Worm (Caenorhabditis elegans) whole organism, L4 larva: ENCODE measurements around the gene rheb-1.
A peak's percentile ranks its signal among the peaks of the same experiment; 100 is the strongest.

Source experiments
- F44E2.7 ChIP-seq: fragments of 200-800 bp; sonication (Bioruptor generic); IDR thresholded peaks from 2 replicates; pipeline ENCODE4 v2.1.2; 2022; ENCODE audit warnings: missing genetic modification characterization, missing compliant biosample characterization
- Y105C5A.15 ChIP-seq: fragments of 200-800 bp; sonication (Bioruptor generic); IDR thresholded peaks from 2 replicates; pipeline ENCODE4 v1.3.6; 2022; ENCODE audit warnings: missing genetic modification characterization, missing compliant biosample characterization
- Y75B8A.6 ChIP-seq: fragments of 200-800 bp; sonication (Bioruptor generic); IDR thresholded peaks from 2 replicates; pipeline ENCODE4 v1.3.6; 2022; ENCODE audit warnings: missing genetic modification reagents, missing genetic modification characterization, missing compliant biosample characterization
- ZK546.5 ChIP-seq, 2 experiments: sonication (generic microtip); optimal IDR thresholded peaks; 2 replicates each; lab custom pipeline; 2017; ENCODE audit warnings: missing biosample characterization in 2 of 2, missing genetic modification characterization in 2 of 2
- arid-1 ChIP-seq: fragments of 200-800 bp; sonication (Bioruptor generic); conservative IDR thresholded peaks from 2 replicates; pipeline ENCODE4 v1.3.6; 2022; ENCODE audit warnings: missing genetic modification reagents, missing genetic modification characterization, missing compliant biosample characterization
- ceh-20 ChIP-seq: fragments of 200-800 bp; sonication (Bioruptor generic); IDR thresholded peaks from 2 replicates; pipeline ENCODE4 v1.3.6; 2022; ENCODE audit warnings: missing genetic modification reagents, missing genetic modification characterization, missing compliant biosample characterization
- ceh-28 ChIP-seq: fragments of 150-350 bp; optimal IDR thresholded peaks from 2 replicates; lab custom pipeline; 2014; ENCODE audit warnings: missing biosample characterization, missing genetic modification reagents, missing genetic modification characterization
- ceh-44 ChIP-seq: fragments of 200-800 bp; sonication (Bioruptor generic); IDR thresholded peaks from 2 replicates; pipeline ENCODE4 v1.3.6; 2022; ENCODE audit warnings: missing genetic modification reagents, missing genetic modification characterization, missing compliant biosample characterization
- ceh-62 ChIP-seq: sonication (generic microtip); optimal IDR thresholded peaks from 2 replicates; lab custom pipeline; 2017; ENCODE audit warnings: missing biosample characterization, missing genetic modification characterization
- ceh-82 ChIP-seq: sonication (generic microtip); optimal IDR thresholded peaks from 2 replicates; lab custom pipeline; 2017; ENCODE audit warnings: missing biosample characterization, missing genetic modification characterization
- cey-2 ChIP-seq: sonication (generic microtip); optimal IDR thresholded peaks from 3 replicates; lab custom pipeline; 2017; ENCODE audit warnings: missing genetic modification characterization, mild to moderate bottlenecking, missing compliant biosample characterization, antibody characterized with exemption, borderline replicate concordance; ENCODE audit not compliant: insufficient read depth
- ctbp-1 ChIP-seq: fragments of 200-800 bp; sonication (Bioruptor generic); IDR thresholded peaks from 2 replicates; pipeline ENCODE4 v1.3.6; 2022; ENCODE audit warnings: missing genetic modification reagents, missing genetic modification characterization, missing compliant biosample characterization
- daf-12 ChIP-seq: fragments of 150-350 bp; optimal IDR thresholded peaks from 2 replicates; lab custom pipeline; 2014; ENCODE audit warnings: missing biosample characterization, missing genetic modification reagents, missing genetic modification characterization
- daf-16 ChIP-seq, 3 experiments: sonication (generic microtip); optimal IDR thresholded peaks; 2 replicates each; lab custom pipeline; 2016 to 2017; ENCODE audit warnings: missing genetic modification characterization in 3 of 3, missing genetic modification reagents in 3 of 3, mild to moderate bottlenecking in 2 of 3, missing compliant biosample characterization in 2 of 3, missing biosample characterization in 1 of 3, moderate library complexity in 1 of 3
- duxl-1 ChIP-seq: sonication (generic microtip); optimal IDR thresholded peaks from 2 replicates; lab custom pipeline; 2016; ENCODE audit warnings: mild to moderate bottlenecking, missing genetic modification characterization, moderate library complexity, missing compliant biosample characterization; ENCODE audit not compliant: poor library complexity
- dve-1 ChIP-seq: sonication (generic microtip); optimal IDR thresholded peaks from 2 replicates; lab custom pipeline; 2017; ENCODE audit warnings: antibody characterized with exemption, mild to moderate bottlenecking, missing genetic modification characterization, missing compliant biosample characterization; ENCODE audit not compliant: insufficient read depth
- egl-27 ChIP-seq: sonication (generic microtip); optimal IDR thresholded peaks from 3 replicates; lab custom pipeline; 2017; ENCODE audit warnings: missing biosample characterization, missing genetic modification reagents, missing genetic modification characterization
- egl-43 ChIP-seq: fragments of 200-800 bp; sonication (Bioruptor generic); IDR thresholded peaks from 2 replicates; pipeline ENCODE4 v1.3.6; 2022; ENCODE audit warnings: missing genetic modification reagents, missing genetic modification characterization, missing compliant biosample characterization
- gei-8 ChIP-seq: fragments of 200-800 bp; sonication (Bioruptor generic); optimal IDR thresholded peaks from 2 replicates; lab custom pipeline; 2018; ENCODE audit warnings: mild to moderate bottlenecking, missing genetic modification characterization, missing compliant biosample characterization
- hif-1 ChIP-seq, 2 experiments: sonication (generic microtip); optimal IDR thresholded peaks; 2 replicates each; lab custom pipeline; 2016 to 2017; ENCODE audit warnings: missing compliant biosample characterization in 2 of 2, missing genetic modification characterization in 2 of 2, missing genetic modification reagents in 2 of 2, missing genotype in 2 of 2, mild to moderate bottlenecking in 1 of 2
- hlh-11 ChIP-seq: fragments of 200-800 bp; sonication (Bioruptor generic); optimal IDR thresholded peaks from 2 replicates; lab custom pipeline; 2018; ENCODE audit warnings: mild to moderate bottlenecking, missing genetic modification characterization, missing compliant biosample characterization
- hlh-30 ChIP-seq: sonication (generic microtip); optimal IDR thresholded peaks from 2 replicates; lab custom pipeline; 2017; ENCODE audit warnings: antibody characterized with exemption, mild to moderate bottlenecking, missing genetic modification characterization, missing compliant biosample characterization; ENCODE audit not compliant: insufficient read depth
- jun-1 ChIP-seq: fragments of 150-350 bp; optimal IDR thresholded peaks from 2 replicates; lab custom pipeline; 2014; ENCODE audit warnings: missing biosample characterization, missing genetic modification reagents, missing genetic modification characterization
- lim-7 ChIP-seq: fragments of 200-800 bp; sonication (Bioruptor generic); IDR thresholded peaks from 2 replicates; pipeline ENCODE4 v1.3.6; 2022; ENCODE audit warnings: missing genetic modification characterization, missing compliant biosample characterization
- lin-1 ChIP-seq: fragments of 200-800 bp; sonication (Bioruptor generic); IDR thresholded peaks from 2 replicates; pipeline ENCODE4 v1.3.6; 2022; ENCODE audit warnings: missing genetic modification reagents, missing genetic modification characterization, missing compliant biosample characterization
- lin-13 ChIP-seq: fragments of 150-350 bp; optimal IDR thresholded peaks from 2 replicates; lab custom pipeline; 2014; ENCODE audit warnings: missing biosample characterization, missing genetic modification reagents, missing genetic modification characterization
- lin-15B ChIP-seq: fragments of 150-350 bp; sonication (generic microtip); optimal IDR thresholded peaks from 3 replicates; lab custom pipeline; 2014; ENCODE audit warnings: missing biosample characterization, missing genetic modification characterization
- lin-29 ChIP-seq: fragments of 200-800 bp; sonication (Bioruptor generic); IDR thresholded peaks from 2 replicates; pipeline ENCODE4 v1.3.6; 2022; ENCODE audit warnings: missing genetic modification reagents, missing genetic modification characterization, missing compliant biosample characterization
- lir-3 ChIP-seq: sonication (generic microtip); optimal IDR thresholded peaks from 2 replicates; lab custom pipeline; 2016; ENCODE audit warnings: mild to moderate bottlenecking, missing genetic modification characterization, missing compliant biosample characterization
- lsy-2 ChIP-seq, 2 experiments: fragments of 150-350 bp in 1 of 2; sonication (generic microtip) in 1 of 2; optimal IDR thresholded peaks; 2 replicates each; lab custom pipeline; 2014 to 2017; ENCODE audit warnings: missing biosample characterization in 2 of 2, missing genetic modification characterization in 2 of 2
- madf-5 ChIP-seq, 2 experiments: fragments of 200-800 bp; sonication (Bioruptor generic); IDR thresholded peaks; 2 replicates each; pipeline ENCODE4 v1.3.6; 2022; ENCODE audit warnings: missing compliant biosample characterization in 2 of 2, missing genetic modification characterization in 2 of 2
- madf-9 ChIP-seq: fragments of 200-800 bp; sonication (Bioruptor generic); conservative IDR thresholded peaks from 2 replicates; pipeline ENCODE4 v1.3.6; 2022; ENCODE audit warnings: missing genetic modification reagents, missing genetic modification characterization, missing compliant biosample characterization
- mdl-1 ChIP-seq, 2 experiments: fragments of 150-350 bp in 1 of 2; sonication (generic microtip) in 1 of 2; optimal IDR thresholded peaks; 2 replicates each; lab custom pipeline; 2014 to 2017; ENCODE audit warnings: missing biosample characterization in 2 of 2, missing genetic modification characterization in 2 of 2
- mdt-29 ChIP-seq: fragments of 200-800 bp; sonication (Bioruptor generic); IDR thresholded peaks from 2 replicates; pipeline ENCODE4 v1.3.6; 2022; ENCODE audit warnings: missing genetic modification reagents, missing genetic modification characterization, missing compliant biosample characterization
- mxl-3 ChIP-seq: fragments of 200-800 bp; sonication (Bioruptor generic); optimal IDR thresholded peaks from 2 replicates; lab custom pipeline; 2018; ENCODE audit warnings: mild to moderate bottlenecking, missing genetic modification characterization, missing compliant biosample characterization
- nhr-111 ChIP-seq: fragments of 200-800 bp; sonication (Bioruptor generic); optimal IDR thresholded peaks from 2 replicates; lab custom pipeline; 2018; ENCODE audit warnings: mild to moderate bottlenecking, missing genetic modification characterization, missing compliant biosample characterization
- nhr-237 ChIP-seq: sonication (generic microtip); optimal IDR thresholded peaks from 2 replicates; lab custom pipeline; 2017; ENCODE audit warnings: missing biosample characterization, missing genetic modification characterization
- nhr-28 ChIP-seq: fragments of 150-350 bp; optimal IDR thresholded peaks from 2 replicates; lab custom pipeline; 2014; ENCODE audit warnings: missing biosample characterization, missing genetic modification characterization
- nhr-48 ChIP-seq: sonication (generic microtip); optimal IDR thresholded peaks from 2 replicates; lab custom pipeline; 2016; ENCODE audit warnings: mild to moderate bottlenecking, missing genetic modification characterization, missing compliant biosample characterization
- nhr-6 ChIP-seq: fragments of 150-350 bp; optimal IDR thresholded peaks from 2 replicates; lab custom pipeline; 2014; ENCODE audit warnings: missing biosample characterization, missing genetic modification characterization
- php-3 ChIP-seq: fragments of 200-800 bp; sonication (Bioruptor generic); IDR thresholded peaks from 2 replicates; pipeline ENCODE4 v1.3.6; 2022; ENCODE audit warnings: missing genetic modification reagents, missing genetic modification characterization, missing compliant biosample characterization
- rbr-2 ChIP-seq: sonication (generic microtip); optimal IDR thresholded peaks from 2 replicates; lab custom pipeline; 2016; ENCODE audit warnings: missing genotype, missing genetic modification characterization, missing compliant biosample characterization
- sdz-12 ChIP-seq: fragments of 200-800 bp; sonication (Bioruptor generic); optimal IDR thresholded peaks from 2 replicates; lab custom pipeline; 2018; ENCODE audit warnings: mild to moderate bottlenecking, missing genetic modification characterization, missing compliant biosample characterization
- snpc-4 ChIP-seq: fragments of 150-350 bp; optimal IDR thresholded peaks from 2 replicates; lab custom pipeline; 2014; ENCODE audit warnings: missing biosample characterization, missing genetic modification characterization
- spr-1 ChIP-seq: sonication (generic microtip); optimal IDR thresholded peaks from 2 replicates; lab custom pipeline; 2016; ENCODE audit warnings: mild to moderate bottlenecking, missing genetic modification characterization, missing compliant biosample characterization
- spr-3 ChIP-seq: fragments of 200-800 bp; sonication (Bioruptor generic); optimal IDR thresholded peaks from 2 replicates; lab custom pipeline; 2018; ENCODE audit warnings: mild to moderate bottlenecking, missing genetic modification characterization, missing compliant biosample characterization
- tag-97 ChIP-seq: fragments of 200-800 bp; sonication (Bioruptor generic); IDR thresholded peaks from 2 replicates; pipeline ENCODE4 v1.3.6; 2022; ENCODE audit warnings: missing genetic modification characterization, missing compliant biosample characterization
- unc-39 ChIP-seq: sonication (generic microtip); optimal IDR thresholded peaks from 2 replicates; lab custom pipeline; 2017; ENCODE audit warnings: missing biosample characterization, missing genetic modification characterization
- unc-62 ChIP-seq, 3 experiments: fragments of 150-350 bp in 1 of 3; sonication (generic microtip); optimal IDR thresholded peaks in 2 of 3; peaks in 1 of 3; 1 replicate in 1 of 3; 2 replicates in 2 of 3; lab custom pipeline; 2014 to 2017; ENCODE audit warnings: missing biosample characterization in 3 of 3, missing genetic modification characterization in 3 of 3, missing genetic modification reagents in 3 of 3, missing genotype in 1 of 3
- zfp-2 ChIP-seq: sonication (generic microtip); optimal IDR thresholded peaks from 2 replicates; lab custom pipeline; 2016; ENCODE audit warnings: mild to moderate bottlenecking, missing genetic modification characterization, missing compliant biosample characterization
- ztf-11 ChIP-seq: fragments of 150-350 bp; optimal IDR thresholded peaks from 2 replicates; lab custom pipeline; 2014; ENCODE audit warnings: missing biosample characterization, missing genetic modification characterization

The rheb-1 gene

ce11 chrIII:9454730-9455129 is 1.1 kb downstream of the rheb-1 start:
- TF ChIP-seq nhr-6 (tag; lab: Kevin White, UChicago) (no peak), nhr-111 (GFP tag; lab: Kevin White, UChicago) (no peak), lsy-2 (tag; optimal IDR thresholded peaks at IDR 0.05; lab: Kevin White, UChicago) (peak in 1 of 2 experiments; percentile 12), ceh-82 (tag; lab: Kevin White, UChicago) (no peak), unc-39 (tag; lab: Kevin White, UChicago) (no peak), php-3 (GFP tag; lab: Robert Waterston, UW) (no peak), sdz-12 (no peak), dve-1 (no peak), mxl-3 (GFP tag; lab: Kevin White, UChicago) (peak; percentile 93), unc-62 (GFP tag; optimal IDR thresholded peaks at IDR 0.05 in 1 of 2; lab: Kevin White, UChicago) (no peak), unc-62 (tag; optimal IDR thresholded peaks at IDR 0.05; lab: Kevin White, UChicago) (no peak), ZK546.5 (tag; optimal IDR thresholded peaks at IDR 0.05; lab: Kevin White, UChicago) (no peak), madf-5 (GFP tag; IDR thresholded peaks at IDR 0.05; lab: Robert Waterston, UW) (no peak), lin-1 (GFP tag; lab: Robert Waterston, UW) (no peak), ceh-28 (tag; lab: Kevin White, UChicago) (no peak), duxl-1 (tag; lab: Kevin White, UChicago) (no peak), lin-29 (GFP tag; lab: Robert Waterston, UW) (no peak), ztf-11 (tag; lab: Kevin White, UChicago) (no peak), lir-3 (tag; lab: Kevin White, UChicago) (no peak), rbr-2 (tag; lab: Kevin White, UChicago) (no peak), tag-97 (no peak), nhr-237 (tag; lab: Kevin White, UChicago) (no peak), Y75B8A.6 (no peak), madf-9 (GFP tag; lab: Robert Waterston, UW) (no peak), hlh-30 (tag; lab: Kevin White, UChicago) (no peak), egl-43 (GFP tag; lab: Robert Waterston, UW) (no peak), arid-1 (GFP tag; lab: Robert Waterston, UW) (no peak), spr-1 (no peak), daf-16 (GFP tag; optimal IDR thresholded peaks at IDR 0.05; lab: Kevin White, UChicago) (no peak), daf-16 (tag; optimal IDR thresholded peaks at IDR 0.05; lab: Kevin White, UChicago) (no peak), ceh-44 (GFP tag; lab: Robert Waterston, UW) (no peak), hlh-11 (tag; lab: Kevin White, UChicago) (peak; percentile 22), gei-8 (GFP tag; lab: Kevin White, UChicago) (no peak), hif-1 (tag; optimal IDR thresholded peaks at IDR 0.05; lab: Kevin White, UChicago) (no peak), lin-13 (GFP tag; lab: Kevin White, UChicago) (no peak), snpc-4 (tag; lab: Kevin White, UChicago) (no peak), lim-7 (GFP tag; lab: Robert Waterston, UW) (no peak), daf-12 (tag; lab: Kevin White, UChicago) (no peak), nhr-28 (tag; lab: Kevin White, UChicago) (no peak), cey-2 (tag; lab: Kevin White, UChicago) (peak; percentile 4), jun-1 (tag; lab: Kevin White, UChicago) (no peak), ceh-20 (no peak), mdl-1 (tag; optimal IDR thresholded peaks at IDR 0.05; lab: Kevin White, UChicago) (no peak), mdt-29 (GFP tag; lab: Robert Waterston, UW) (no peak), Y105C5A.15 (GFP tag; lab: Robert Waterston, UW) (no peak), ctbp-1 (GFP tag; lab: Robert Waterston, UW) (no peak), ceh-62 (no peak), spr-3 (no peak), lin-15B (tag; lab: Kevin White, UChicago) (no peak), F44E2.7 (GFP tag; lab: Robert Waterston, UW) (no peak), egl-27 (tag; lab: Kevin White, UChicago) (no peak), nhr-48 (tag; lab: Kevin White, UChicago) (peak; percentile 52), zfp-2 (no peak)
